Fruit fly (Drosophila melanogaster) Kc167 (cell line): ENCODE measurements around the gene CG33669.

Experiments used
- h ChIP-seq: fragments of >200 bp; optimal IDR thresholded peaks from 3 replicates; lab custom pipeline; 2018; ENCODE audit warnings: missing external identifiers
- insv ChIP-seq: fragments of >200 bp; optimal IDR thresholded peaks from 3 replicates; lab custom pipeline; 2018; ENCODE audit warnings: missing external identifiers
- psq ChIP-seq: fragments of >200 bp; optimal IDR thresholded peaks from 2 replicates; lab custom pipeline; 2017; ENCODE audit warnings: missing external identifiers
- ttk ChIP-seq: sonication (Bioruptor generic); optimal IDR thresholded peaks from 2 replicates; lab custom pipeline; 2017; ENCODE audit warnings: missing external identifiers

DNA sequence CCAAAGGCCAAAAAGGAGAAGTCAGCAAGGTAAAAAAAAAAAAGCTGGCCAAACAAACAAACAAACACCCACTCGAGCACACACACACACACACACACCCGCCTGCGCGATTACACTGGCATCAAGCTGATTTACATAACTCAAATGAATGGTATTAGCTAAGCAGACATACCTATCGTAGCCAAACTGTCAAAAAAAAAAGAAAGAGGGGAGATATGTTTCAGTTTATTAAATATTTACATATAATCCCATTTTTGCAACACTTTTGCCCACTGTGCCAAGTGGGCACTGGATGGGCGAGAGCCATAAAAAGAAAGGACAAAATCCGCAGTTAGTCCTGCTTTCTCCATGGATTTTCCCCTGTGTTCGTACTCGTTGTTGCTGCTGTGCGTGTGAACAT is 39.6 kb upstream of the CG33669 start:
- no peak for TF ChIP-seq psq (lab: Kevin White, UChicago)
- no peak for TF ChIP-seq insv (lab: Kevin White, UChicago)
- no peak for TF ChIP-seq h (lab: Kevin White, UChicago)
- no peak for TF ChIP-seq ttk (lab: Kevin White, UChicago)
